Fruit fly (Drosophila melanogaster) whole organism, embryonic: ENCODE data around the gene CG12106.

Source experiments
- ATbp ChIP-seq: fragments of 200-800 bp; sonication (Bioruptor generic); optimal IDR thresholded peaks from 2 replicates; lab custom pipeline; 2017; ENCODE audit warnings: missing biosample characterization, mild to moderate bottlenecking, missing genetic modification characterization, missing genetic modification reagents
- CG11695 ChIP-seq: fragments of 200-800 bp; sonication (Bioruptor generic); IDR thresholded peaks from 3 replicates; pipeline ENCODE4 v1.3.6; 2022; ENCODE audit warnings: missing biosample characterization, missing genetic modification characterization
- CG12071 ChIP-seq: fragments of 200-800 bp; sonication (Bioruptor generic); optimal IDR thresholded peaks from 3 replicates; lab custom pipeline; 2018; ENCODE audit warnings: missing biosample characterization, mild to moderate bottlenecking, missing genetic modification characterization
- CG13296 ChIP-seq: fragments of 200-800 bp; sonication (Bioruptor generic); optimal IDR thresholded peaks from 3 replicates; lab custom pipeline; 2018; ENCODE audit warnings: missing biosample characterization, mild to moderate bottlenecking, missing genetic modification characterization
- CG14860 ChIP-seq: fragments of 200-800 bp; sonication (Bioruptor generic); IDR thresholded peaks from 3 replicates; pipeline ENCODE4 v1.3.6; 2022; ENCODE audit warnings: missing biosample characterization, missing genetic modification characterization; ENCODE audit not compliant: partially characterized antibody
- CG1603 ChIP-seq: fragments of 200-800 bp; sonication (Bioruptor generic); optimal IDR thresholded peaks from 2 replicates; lab custom pipeline; 2019; ENCODE audit warnings: missing biosample characterization, mild to moderate bottlenecking, missing genetic modification characterization, moderate library complexity
- CG17328 ChIP-seq: fragments of 200-800 bp; sonication (Bioruptor generic); IDR thresholded peaks from 2 replicates; pipeline ENCODE4 v1.3.6; 2022; ENCODE audit warnings: missing biosample characterization, missing genetic modification characterization
- CG17359 ChIP-seq: fragments of 200-800 bp; sonication (Bioruptor generic); optimal IDR thresholded peaks from 3 replicates; lab custom pipeline; 2018; ENCODE audit warnings: missing biosample characterization, mild to moderate bottlenecking, missing genetic modification characterization, moderate library complexity
- CG17612 ChIP-seq: fragments of 200-800 bp; sonication (Bioruptor generic); IDR thresholded peaks from 2 replicates; pipeline ENCODE4 v1.3.6; 2022; ENCODE audit warnings: missing biosample characterization, missing genetic modification characterization
- CG2129 ChIP-seq: fragments of 200-800 bp; sonication (Bioruptor generic); IDR thresholded peaks from 2 replicates; pipeline ENCODE4 v1.3.6; 2022; ENCODE audit warnings: missing biosample characterization, missing genetic modification characterization; ENCODE audit not compliant: partially characterized antibody
- CG32767 ChIP-seq: fragments of 200-800 bp; sonication (Bioruptor generic); IDR thresholded peaks from 2 replicates; pipeline ENCODE4 v1.3.6; 2022; ENCODE audit warnings: missing biosample characterization, missing genetic modification characterization
- CG33213 ChIP-seq: fragments of 200-800 bp; sonication (Bioruptor generic); optimal IDR thresholded peaks from 3 replicates; lab custom pipeline; 2016; ENCODE audit warnings: missing biosample characterization, missing genetic modification characterization
- CG3995 ChIP-seq: fragments of 200-800 bp; sonication (Bioruptor generic); optimal IDR thresholded peaks from 3 replicates; lab custom pipeline; 2016; ENCODE audit warnings: missing biosample characterization, missing genetic modification characterization
- CG6254 ChIP-seq: fragments of 200-800 bp; sonication (Bioruptor generic); optimal IDR thresholded peaks from 3 replicates; lab custom pipeline; 2017; ENCODE audit warnings: mild to moderate bottlenecking, missing biosample characterization, missing genetic modification reagents, missing genetic modification characterization
- CG7987 ChIP-seq: fragments of 200-800 bp; sonication (Bioruptor generic); optimal IDR thresholded peaks from 2 replicates; lab custom pipeline; 2018; ENCODE audit warnings: missing biosample characterization, mild to moderate bottlenecking, missing genetic modification characterization, moderate library complexity
- CrebB ChIP-seq: fragments of 200-800 bp; sonication (Bioruptor generic); optimal IDR thresholded peaks from 3 replicates; lab custom pipeline; 2018; ENCODE audit warnings: missing biosample characterization, mild to moderate bottlenecking, missing genetic modification characterization
- Dip2 ChIP-seq: fragments of 200-800 bp; sonication (Bioruptor generic); IDR thresholded peaks from 2 replicates; pipeline ENCODE4 v1.3.6; 2022; ENCODE audit warnings: missing biosample characterization, missing genetic modification characterization
- Ets97D ChIP-seq: fragments of 200-800 bp; sonication (Bioruptor generic); optimal IDR thresholded peaks from 3 replicates; lab custom pipeline; 2016; ENCODE audit warnings: missing biosample characterization, missing genetic modification characterization
- Gsc ChIP-seq: fragments of 200-800 bp; sonication (Bioruptor generic); IDR thresholded peaks from 2 replicates; pipeline ENCODE4 v1.3.6; 2022; ENCODE audit warnings: missing biosample characterization, missing genetic modification characterization
- Hmx ChIP-seq: fragments of 200-800 bp; sonication (Bioruptor generic); optimal IDR thresholded peaks from 2 replicates; lab custom pipeline; 2016; ENCODE audit warnings: missing biosample characterization, missing genetic modification characterization
- Hr78 ChIP-seq, 2 experiments: fragments of 200-800 bp in 1 of 2; fragments of >200 bp in 1 of 2; sonication (Bioruptor generic) in 1 of 2; optimal IDR thresholded peaks; 2 replicates each; lab custom pipeline; 2017 to 2019; ENCODE audit warnings: missing biosample characterization in 2 of 2, missing genetic modification characterization in 2 of 2, mild to moderate bottlenecking in 1 of 2, moderate library complexity in 1 of 2
- Kr ChIP-seq: fragments of 200-800 bp; sonication (Bioruptor generic); optimal IDR thresholded peaks from 2 replicates; lab custom pipeline; 2017; ENCODE audit warnings: missing biosample characterization, mild to moderate bottlenecking, missing genetic modification characterization
- Lhr ChIP-seq: fragments of 200-800 bp; sonication (Bioruptor generic); optimal IDR thresholded peaks from 3 replicates; lab custom pipeline; 2017; ENCODE audit warnings: mild to moderate bottlenecking, missing biosample characterization, missing genetic modification reagents, missing genetic modification characterization
- Mrtf ChIP-seq: fragments of 200-800 bp; sonication (Bioruptor generic); IDR thresholded peaks from 3 replicates; pipeline ENCODE4 v1.3.6; 2022; ENCODE audit warnings: missing biosample characterization, missing genetic modification characterization
- Six4 ChIP-seq: fragments of 200-800 bp; sonication (Bioruptor generic); optimal IDR thresholded peaks from 2 replicates; lab custom pipeline; 2016; ENCODE audit warnings: missing biosample characterization, missing genetic modification characterization
- Sry-β ChIP-seq: fragments of 200-800 bp; sonication (Bioruptor generic); optimal IDR thresholded peaks from 2 replicates; lab custom pipeline; 2018; ENCODE audit warnings: missing biosample characterization, mild to moderate bottlenecking, missing genetic modification characterization, moderate library complexity
- Xbp1 ChIP-seq: fragments of 200-800 bp; sonication (Bioruptor generic); optimal IDR thresholded peaks from 3 replicates; lab custom pipeline; 2016; ENCODE audit warnings: missing biosample characterization, mild to moderate bottlenecking, missing genetic modification characterization
- ap ChIP-seq: fragments of 200-800 bp; sonication (Bioruptor generic); IDR thresholded peaks from 2 replicates; pipeline ENCODE4 v1.3.6; 2022; ENCODE audit warnings: missing biosample characterization, missing genetic modification characterization
- az2 ChIP-seq: fragments of 200-800 bp; sonication (Bioruptor generic); optimal IDR thresholded peaks from 3 replicates; lab custom pipeline; 2016; ENCODE audit warnings: missing biosample characterization, missing genetic modification characterization
- bowl ChIP-seq: fragments of 200-800 bp; sonication (Bioruptor generic); IDR thresholded peaks from 2 replicates; pipeline ENCODE4 v1.3.6; 2022; ENCODE audit warnings: missing biosample characterization, missing genetic modification characterization
- dan ChIP-seq: fragments of 200-800 bp; sonication (Bioruptor generic); IDR thresholded peaks from 2 replicates; pipeline ENCODE4 v1.3.6; 2022; ENCODE audit warnings: missing biosample characterization, missing genetic modification characterization
- disco-r ChIP-seq: fragments of 200-800 bp; sonication (Bioruptor generic); optimal IDR thresholded peaks from 2 replicates; lab custom pipeline; 2016; ENCODE audit warnings: missing biosample characterization, missing genetic modification characterization
- emc ChIP-seq: fragments of 200-800 bp; sonication (Bioruptor generic); optimal IDR thresholded peaks from 2 replicates; lab custom pipeline; 2016; ENCODE audit warnings: missing biosample characterization, missing genetic modification characterization
- esg ChIP-seq: fragments of 200-800 bp; sonication (Bioruptor generic); conservative IDR thresholded peaks from 2 replicates; pipeline ENCODE4 v1.3.6; 2022; ENCODE audit warnings: missing biosample characterization, missing genetic modification characterization
- gro ChIP-seq: fragments of 200-800 bp; sonication (Bioruptor generic); optimal IDR thresholded peaks from 2 replicates; lab custom pipeline; 2016; ENCODE audit warnings: missing biosample characterization, missing genetic modification characterization
- jing ChIP-seq: fragments of 200-800 bp; sonication (Bioruptor generic); optimal IDR thresholded peaks from 2 replicates; lab custom pipeline; 2018; ENCODE audit warnings: missing biosample characterization, mild to moderate bottlenecking, missing genetic modification characterization
- jumu ChIP-seq: fragments of 200-800 bp; sonication (Bioruptor generic); optimal IDR thresholded peaks from 3 replicates; lab custom pipeline; 2016; ENCODE audit warnings: missing biosample characterization, missing genetic modification characterization
- klu ChIP-seq: fragments of 200-800 bp; sonication (Bioruptor generic); IDR thresholded peaks from 2 replicates; pipeline ENCODE4 v1.3.6; 2022; ENCODE audit warnings: missing biosample characterization, missing genetic modification characterization
- lmd ChIP-seq: fragments of 200-800 bp; sonication (Bioruptor generic); IDR thresholded peaks from 2 replicates; pipeline ENCODE4 v1.3.6; 2022; ENCODE audit warnings: missing biosample characterization, missing genetic modification characterization
- maf-S ChIP-seq: fragments of 200-800 bp; sonication (Bioruptor generic); optimal IDR thresholded peaks from 2 replicates; lab custom pipeline; 2016; ENCODE audit warnings: missing biosample characterization, missing genetic modification characterization
- mld ChIP-seq: fragments of 200-800 bp; sonication (Bioruptor generic); IDR thresholded peaks from 3 replicates; pipeline ENCODE4 v1.3.6; 2022; ENCODE audit warnings: missing biosample characterization, missing genetic modification characterization; ENCODE audit not compliant: partially characterized antibody
- nmo ChIP-seq: fragments of 200-800 bp; sonication (Bioruptor generic); optimal IDR thresholded peaks from 2 replicates; lab custom pipeline; 2018; ENCODE audit warnings: missing biosample characterization, mild to moderate bottlenecking, missing genetic modification characterization, moderate library complexity
- oc ChIP-seq: fragments of 200-800 bp; sonication (Bioruptor generic); optimal IDR thresholded peaks from 2 replicates; lab custom pipeline; 2018; ENCODE audit warnings: missing biosample characterization, mild to moderate bottlenecking, missing genetic modification characterization, moderate library complexity
- pum ChIP-seq: fragments of 200-800 bp; sonication (Bioruptor generic); optimal IDR thresholded peaks from 2 replicates; lab custom pipeline; 2016; ENCODE audit warnings: missing biosample characterization, missing genetic modification characterization
- slou ChIP-seq: fragments of 200-800 bp; sonication (Bioruptor generic); optimal IDR thresholded peaks from 3 replicates; lab custom pipeline; 2016; ENCODE audit warnings: missing biosample characterization, missing genetic modification characterization
- sr ChIP-seq: fragments of 200-800 bp; sonication (Bioruptor generic); IDR thresholded peaks from 3 replicates; pipeline ENCODE4 v1.3.6; 2022; ENCODE audit warnings: missing biosample characterization, missing genetic modification characterization
- ssp ChIP-seq: fragments of 200-800 bp; sonication (Bioruptor generic); IDR thresholded peaks from 2 replicates; pipeline ENCODE4 v1.3.6; 2022; ENCODE audit warnings: missing biosample characterization, missing genetic modification characterization
- stc ChIP-seq: fragments of 200-800 bp; sonication (Bioruptor generic); IDR thresholded peaks from 2 replicates; pipeline ENCODE4 v1.3.6; 2022; ENCODE audit warnings: missing biosample characterization, missing genetic modification characterization
- tio ChIP-seq: fragments of 200-800 bp; sonication (Bioruptor generic); optimal IDR thresholded peaks from 2 replicates; lab custom pipeline; 2017; ENCODE audit warnings: missing biosample characterization, missing genetic modification characterization, inconsistent platforms
- tna ChIP-seq: fragments of 200-800 bp; sonication (Bioruptor generic); IDR thresholded peaks from 2 replicates; pipeline ENCODE4 v1.3.6; 2022; ENCODE audit warnings: missing biosample characterization, missing genetic modification characterization; ENCODE audit not compliant: partially characterized antibody
- twi ChIP-seq: fragments of 200-800 bp; optimal IDR thresholded peaks from 2 replicates; lab custom pipeline; 2019; ENCODE audit warnings: missing biosample characterization, mild to moderate bottlenecking, missing genetic modification characterization, moderate library complexity

Gene CG12106

dm6 chrX:9152127-9152598, 41.5 kb upstream of the CG12106 start (continued):
- TF ChIP-seq esg (GFP tag; lab: Robert Waterston, UW) (no peak), CG7987 (GFP tag; lab: Kevin White, UChicago) (no peak), Dip2 (GFP tag; lab: Robert Waterston, UW) (peak; percentile 69; the same call in 1 of the 2 replicates), pum (GFP tag; lab: Kevin White, UChicago) (no peak), oc (tag; lab: Kevin White, UChicago) (peak; percentile 47), Mrtf (GFP tag; lab: Robert Waterston, UW) (no peak), ssp (GFP tag; lab: Robert Waterston, UW) (no peak), CG1603 (peak; percentile 15), maf-S (GFP tag; lab: Kevin White, UChicago) (no peak), Xbp1 (GFP tag; lab: Kevin White, UChicago) (peak; percentile 39), lmd (GFP tag; lab: Robert Waterston, UW) (no peak), Ets97D (peak; percentile 15), Kr (GFP tag; lab: Kevin White, UChicago) (no peak), tna (peak; percentile 18; the same call in 1 of the 2 replicates), gro (GFP tag; lab: Kevin White, UChicago) (no peak), CG3995 (GFP tag; lab: Kevin White, UChicago) (no peak), CG17359 (tag; lab: Kevin White, UChicago) (peak; percentile 32), CG12071 (GFP tag; lab: Kevin White, UChicago) (no peak), klu (GFP tag; lab: Robert Waterston, UW) (no peak), nmo (GFP tag; lab: Kevin White, UChicago) (peak; percentile 27), az2 (GFP tag; lab: Kevin White, UChicago) (peak; percentile 33), CG17328 (GFP tag; lab: Robert Waterston, UW) (0 out of 2 replicates have a peak, but pooled peaks have one; percentile 11), emc (no peak), CG2129 (GFP tag; lab: Robert Waterston, UW) (no peak), stc (GFP tag; lab: Robert Waterston, UW) (0 out of 2 replicates have a peak, but pooled peaks have one; percentile 11), Hmx (no peak), sr (peak; percentile 53; the same call in 1 of the 3 replicates), jing (no peak), tio (no peak), Lhr (GFP tag; lab: Kevin White, UChicago) (no peak), ATbp (GFP tag; lab: Kevin White, UChicago) (peak; percentile 84), Six4 (GFP tag; lab: Kevin White, UChicago) (no peak), Gsc (no peak), mld (GFP tag; lab: Robert Waterston, UW) (no peak), CG6254 (no peak), disco-r (no peak), CrebB (tag; lab: Kevin White, UChicago) (peak; percentile 12), dan (GFP tag; lab: Robert Waterston, UW) (no peak), slou (GFP tag; lab: Kevin White, UChicago) (peak; percentile 9), bowl (GFP tag; lab: Robert Waterston, UW) (no peak), twi (tag; lab: Kevin White, UChicago) (no peak), ap (GFP tag; lab: Robert Waterston, UW) (no peak), CG32767 (no peak), jumu (GFP tag; lab: Kevin White, UChicago) (no peak), CG14860 (GFP tag; lab: Robert Waterston, UW) (no peak), Sry-β (GFP tag; lab: Kevin White, UChicago) (no peak), CG33213 (GFP tag; lab: Kevin White, UChicago) (no peak), CG17612 (GFP tag; lab: Robert Waterston, UW) (no peak), Hr78 (GFP tag; optimal IDR thresholded peaks at IDR 0.05; lab: Kevin White, UChicago) (no peak), CG11695 (GFP tag; lab: Robert Waterston, UW) (no peak), CG13296 (GFP tag; lab: Kevin White, UChicago) (peak; percentile 40)
